Worm (Caenorhabditis elegans) whole organism, L4/young adult: Measurements from ENCODE around the gene F48B9.1.

Source experiments
- W03F9.2 ChIP-seq: fragments of 150-350 bp; optimal IDR thresholded peaks from 2 replicates; lab custom pipeline; 2014; ENCODE audit warnings: missing biosample characterization, missing genetic modification characterization
- dao-5 ChIP-seq: sonication (generic microtip); optimal IDR thresholded peaks from 2 replicates; lab custom pipeline; 2016; ENCODE audit warnings: missing genotype, missing genetic modification characterization, moderate library complexity, missing compliant biosample characterization
- him-1 ChIP-seq: sonication (generic microtip); optimal IDR thresholded peaks from 2 replicates; lab custom pipeline; 2016; ENCODE audit warnings: missing genotype, missing genetic modification reagents, missing genetic modification characterization, missing compliant biosample characterization

ce11 chrX:2220850-2221249 lies 40.2 kb downstream of the F48B9.1 start, which contains the start of gene hex-1:
- TF ChIP-seq him-1 (tag; lab: Kevin White, UChicago) (no peak), W03F9.2 (tag; lab: Kevin White, UChicago) (no peak), dao-5 (no peak)
